Worm (Caenorhabditis elegans): ENCODE results near the gene chkr-1.
A peak's percentile ranks its signal among the peaks of the same experiment; 100 is the strongest.
"Not testable (repeated sequence)": the region's sequence is repeated elsewhere in the genome, so short reads cannot be mapped to it uniquely, and the experiment has no call there.

chkr-1 gene

DNA sequence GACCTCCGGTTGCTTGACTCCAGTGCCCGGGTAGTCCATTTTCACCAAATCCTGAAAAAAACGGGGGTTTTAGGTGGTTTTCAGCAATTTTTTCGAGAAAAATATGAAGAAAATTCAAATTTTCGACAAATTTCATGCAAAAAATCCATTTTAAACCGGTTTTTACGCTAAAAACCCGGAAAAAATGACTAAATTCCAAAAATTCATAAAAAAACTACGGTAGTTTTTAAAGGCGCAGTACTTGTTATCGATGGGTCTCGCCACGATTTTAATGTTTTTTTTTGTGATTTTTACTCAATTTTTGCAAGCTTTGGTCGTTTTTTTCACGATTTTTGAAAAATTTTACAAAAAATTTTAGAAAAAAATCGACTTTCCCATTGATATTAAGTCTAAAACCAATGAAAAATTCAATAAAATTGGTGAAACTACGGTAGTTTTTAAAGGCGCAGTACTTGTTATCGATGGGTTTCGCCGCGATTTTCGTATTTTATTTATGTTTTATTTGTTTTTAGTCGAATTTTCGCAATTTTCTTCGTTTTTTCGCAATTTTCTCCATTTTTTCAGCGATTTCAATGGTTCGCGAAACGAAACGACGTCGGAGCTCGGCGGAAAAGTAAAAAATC is at the start of gene chkr-1, which contains the start of gene T08D2.6:
Gene chkr-1, plus strand, starts transcription at position 573 of the 623 bp plus-strand sequence.
Gene T08D2.6, minus strand, starts transcription at position 51 of the 623 bp plus-strand sequence.
- not testable (repeated sequence) for TF ChIP-seq ets-5 (GFP tag; IDR thresholded peaks at IDR 0.05); unc-62 (GFP tag; optimal IDR thresholded peaks at IDR 0.05); lin-13 (GFP tag; optimal IDR thresholded peaks at IDR 0.05)

DNA sequence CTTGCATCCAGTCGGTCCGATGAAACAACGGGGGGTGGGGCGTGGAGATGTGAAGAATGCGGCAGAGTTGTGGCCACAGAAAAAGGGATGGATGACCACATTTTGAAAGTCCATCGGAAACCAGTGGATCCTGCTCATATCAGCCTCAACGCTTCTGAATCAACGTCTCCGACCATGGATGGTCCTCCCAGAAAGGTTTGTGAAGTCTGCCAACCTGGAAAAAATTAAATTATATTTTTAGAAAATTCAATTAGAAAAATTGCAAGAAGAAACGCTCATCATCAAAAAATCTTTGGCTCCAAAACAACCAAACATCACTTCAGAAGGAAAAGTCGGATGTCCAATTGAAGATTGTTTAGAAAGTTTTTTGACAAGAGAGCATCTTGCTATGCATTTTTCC is 41.3 kb upstream of the chkr-1 start, which contains the start of gene Y73B3A.8:
Gene Y73B3A.8, minus strand, starts transcription at position 101 of the 400 bp plus-strand sequence.
- TF ChIP-seq pag-3 (tag; optimal IDR thresholded peaks at IDR 0.05; ENCODE audit: borderline replicate concordance, insufficient read depth) (no peak), ceh-90 (tag; optimal IDR thresholded peaks at IDR 0.05) (no peak), mep-1 (tag; optimal IDR thresholded peaks at IDR 0.05) (no peak), ama-1 (optimal IDR thresholded peaks at IDR 0.05) (no peak), hlh-17 (GFP tag; optimal IDR thresholded peaks at IDR 0.05; ENCODE audit: borderline replicate concordance) (no peak)

DNA sequence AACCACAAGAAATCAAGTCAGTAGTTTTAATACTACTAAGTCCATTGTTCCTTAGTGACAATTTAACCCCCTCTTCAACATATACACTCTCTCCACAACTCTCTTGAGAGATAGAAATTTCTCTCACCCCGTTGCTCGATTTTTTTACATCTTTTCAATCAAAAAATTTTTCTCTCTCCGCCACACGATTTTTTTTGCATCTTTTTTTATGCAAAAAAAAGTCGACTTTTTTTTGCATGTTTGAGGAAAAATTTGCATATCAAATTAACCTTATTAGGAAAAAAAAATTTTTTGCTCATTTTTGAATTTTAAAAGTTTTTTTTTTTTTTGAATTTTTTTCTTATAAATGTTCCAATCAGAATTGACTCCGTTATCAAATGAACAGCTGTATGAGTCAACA is 35.7 kb upstream of the chkr-1 start:
- TF ChIP-seq lin-14 (GFP tag; optimal IDR thresholded peaks at IDR 0.05) (peak; percentile 54), ces-1 (GFP tag; optimal IDR thresholded peaks at IDR 0.05) (no peak), efl-1 (optimal IDR thresholded peaks at IDR 0.05) (no peak), efl-1 (GFP tag; optimal IDR thresholded peaks at IDR 0.05 in 1 of 2) (peak in 1 of 2 experiments; percentile 4), nhr-47 (tag; optimal IDR thresholded peaks at IDR 0.05) (no peak), lin-13 (GFP tag; optimal IDR thresholded peaks at IDR 0.05) (no peak), nhr-71 (tag; optimal IDR thresholded peaks at IDR 0.05) (peak; percentile 25), lsy-2 (tag; optimal IDR thresholded peaks at IDR 0.05) (peak in 1 of 2 experiments; percentile 27), elt-2 (tag; optimal IDR thresholded peaks at IDR 0.05) (no peak), nhr-12 (tag; optimal IDR thresholded peaks at IDR 0.05) (no peak), nhr-20 (tag; optimal IDR thresholded peaks at IDR 0.05) (no peak), ets-5 (GFP tag; IDR thresholded peaks at IDR 0.05) (no peak), pqm-1 (tag; optimal IDR thresholded peaks at IDR 0.05) (no peak), aly-2 (tag; optimal IDR thresholded peaks at IDR 0.05) (no peak), swsn-7 (tag; optimal IDR thresholded peaks at IDR 0.05) (no peak), dpl-1 (GFP tag; optimal IDR thresholded peaks at IDR 0.05) (no peak), snpc-4 (tag; optimal IDR thresholded peaks at IDR 0.05) (no peak), dsc-1 (tag; optimal IDR thresholded peaks at IDR 0.05) (peak; percentile 11), ceh-90 (tag; optimal IDR thresholded peaks at IDR 0.05) (no peak), grh-1 (GFP tag; IDR thresholded peaks at IDR 0.05) (no peak), C16A3.4 (tag; optimal IDR thresholded peaks at IDR 0.05) (no peak), blmp-1 (tag; optimal IDR thresholded peaks at IDR 0.05) (no peak), unc-30 (tag; optimal IDR thresholded peaks at IDR 0.05) (no peak), snu-23 (GFP tag; optimal IDR thresholded peaks at IDR 0.05) (peak; percentile 10), efl-3 (GFP tag; optimal IDR thresholded peaks at IDR 0.05) (no peak), ceh-88 (GFP tag; IDR thresholded peaks at IDR 0.05) (no peak), zip-4 (GFP tag; optimal IDR thresholded peaks at IDR 0.05) (no peak)

DNA sequence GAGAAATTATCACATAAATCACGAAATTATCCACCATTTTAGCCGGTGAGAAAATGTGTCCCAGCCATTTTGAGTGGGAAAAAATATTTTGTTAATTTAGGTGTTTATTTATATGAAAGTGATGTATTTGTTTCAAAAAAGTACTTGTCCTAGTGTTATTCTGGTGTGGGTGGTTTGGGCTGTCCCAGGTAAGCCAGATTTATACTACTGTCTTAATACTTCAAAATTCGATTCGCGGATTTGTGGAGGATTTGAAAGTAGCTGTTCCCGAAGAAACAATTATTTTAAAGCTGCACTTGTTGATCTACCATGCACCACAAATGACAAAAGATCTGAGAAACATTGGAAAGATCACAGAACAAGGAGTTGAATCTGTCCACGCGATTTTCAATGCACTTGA is 34.7 kb upstream of the chkr-1 start, which contains the start of gene Y73B3A.11:
Gene Y73B3A.11, plus strand, starts transcription at position 301 of the 400 bp plus-strand sequence.
- TF ChIP-seq elt-3 (tag; optimal IDR thresholded peaks at IDR 0.05) = no peak
- no peak for TF ChIP-seq zag-1 (tag; optimal IDR thresholded peaks at IDR 0.05)
- no peak for TF ChIP-seq ces-1 (GFP tag; optimal IDR thresholded peaks at IDR 0.05)
- TF ChIP-seq lin-35 (GFP tag; optimal IDR thresholded peaks at IDR 0.05) = no peak
- no peak for TF ChIP-seq fkh-8 (tag; optimal IDR thresholded peaks at IDR 0.05)
- no peak for TF ChIP-seq unc-86 (tag; optimal IDR thresholded peaks at IDR 0.05)
- no peak for TF ChIP-seq hlh-4 (tag; optimal IDR thresholded peaks at IDR 0.05)
- TF ChIP-seq mdl-1 (tag; optimal IDR thresholded peaks at IDR 0.05) = no peak
- TF ChIP-seq nhr-19 (GFP tag; conservative IDR thresholded peaks at IDR 0.05) = no peak
- TF ChIP-seq isw-1 (GFP tag; IDR thresholded peaks at IDR 0.05) = no peak
- TF ChIP-seq lin-39 (tag; optimal IDR thresholded peaks at IDR 0.05) = no peak
- no peak for TF ChIP-seq tbx-2 (tag; optimal IDR thresholded peaks at IDR 0.05)
- TF ChIP-seq sptf-1 (tag; optimal IDR thresholded peaks at IDR 0.05) = no peak
- no peak for TF ChIP-seq Y116A8C.19 (tag; optimal IDR thresholded peaks at IDR 0.05; ENCODE audit: borderline replicate concordance)
- TF ChIP-seq ama-1 (optimal IDR thresholded peaks at IDR 0.05) = no peak
- no peak for TF ChIP-seq mep-1 (tag; optimal IDR thresholded peaks at IDR 0.05)
- no peak for TF ChIP-seq aha-1 (tag; optimal IDR thresholded peaks at IDR 0.05)
- no peak for TF ChIP-seq dsc-1 (tag; optimal IDR thresholded peaks at IDR 0.05)
- no peak for TF ChIP-seq ceh-88 (GFP tag; IDR thresholded peaks at IDR 0.05)
- no peak for TF ChIP-seq tlp-1 (tag; optimal IDR thresholded peaks at IDR 0.05)

All from whole organism, L1 larva.